Worm (Caenorhabditis elegans): Measurements from ENCODE around the gene Y37E11B.7.
A peak's percentile ranks its signal among the peaks of the same experiment; 100 is the strongest.

The Y37E11B.7 gene

DNA sequence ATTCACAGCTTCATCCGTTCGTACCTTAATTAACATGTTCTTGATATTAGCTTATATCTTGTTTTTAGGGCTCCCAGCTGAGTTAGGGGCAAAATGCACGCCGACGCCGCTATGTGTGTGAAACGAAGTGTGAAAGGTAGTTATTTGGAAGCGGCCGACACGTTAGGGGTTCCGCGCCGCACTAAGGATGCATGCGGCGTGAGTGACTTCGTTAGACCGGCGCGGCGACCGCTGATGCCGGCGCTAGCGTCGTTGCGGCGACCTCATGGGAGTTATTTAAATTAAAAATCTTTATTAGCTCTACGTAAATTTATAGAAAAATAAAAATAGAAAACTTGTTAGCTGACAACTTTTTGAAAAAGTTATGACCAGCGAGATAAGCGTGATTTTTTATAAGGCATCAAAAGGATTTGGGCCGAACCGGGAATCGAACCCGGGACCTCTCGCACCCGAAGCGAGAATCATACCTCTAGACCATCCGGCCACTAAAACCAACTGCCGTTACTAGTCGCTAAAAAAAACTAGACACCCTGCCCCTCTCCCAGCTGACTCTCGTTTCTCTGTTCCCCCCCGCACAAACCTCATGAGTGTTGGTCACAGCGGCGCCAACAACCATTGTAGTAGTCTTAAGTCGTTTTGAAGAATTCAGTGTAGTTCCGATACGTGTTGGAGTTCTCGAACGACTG lies 48.0 kb downstream of the Y37E11B.7 start (continued):
- TF ChIP-seq hlh-15 (tag; optimal IDR thresholded peaks at IDR 0.05): no peak
- TF ChIP-seq syd-9 (tag; optimal IDR thresholded peaks at IDR 0.05): no peak
- no peak for TF ChIP-seq F13H6.1 (tag; optimal IDR thresholded peaks at IDR 0.05)
- 0 out of 2 replicates have a peak, but pooled peaks have one; percentile 32 for TF ChIP-seq ceh-45 (GFP tag; IDR thresholded peaks at IDR 0.05)
- peak; percentile 52 for TF ChIP-seq C38D4.7 (GFP tag; optimal IDR thresholded peaks at IDR 0.05)
- TF ChIP-seq ceh-24 (tag; optimal IDR thresholded peaks at IDR 0.05): no peak
- peak; percentile 39 for TF ChIP-seq K09A11.1 (tag; optimal IDR thresholded peaks at IDR 0.05; ENCODE audit: insufficient read depth)
- TF ChIP-seq nhr-11 (tag; optimal IDR thresholded peaks at IDR 0.05): no peak
- TF ChIP-seq elt-4 (tag; optimal IDR thresholded peaks at IDR 0.05): no peak
- TF ChIP-seq pha-2 (tag; optimal IDR thresholded peaks at IDR 0.05): peak; percentile 2
- TF ChIP-seq ceh-22 (tag; optimal IDR thresholded peaks at IDR 0.05): no peak
- no peak for TF ChIP-seq tbx-7 (tag; optimal IDR thresholded peaks at IDR 0.05)
- no peak for TF ChIP-seq hlh-6 (tag; optimal IDR thresholded peaks at IDR 0.05)
- peak; percentile 26 for TF ChIP-seq pqm-1 (tag; optimal IDR thresholded peaks at IDR 0.05)
- no peak for TF ChIP-seq ceh-2 (tag; optimal IDR thresholded peaks at IDR 0.05)
- TF ChIP-seq Y22D7AL.16 (tag; optimal IDR thresholded peaks at IDR 0.05): peak; percentile 44
- no peak for TF ChIP-seq unc-55 (GFP tag; optimal IDR thresholded peaks at IDR 0.05)
- peak; percentile 38 for TF ChIP-seq ztf-16 (tag; optimal IDR thresholded peaks at IDR 0.05)
- peak; percentile 46 for TF ChIP-seq odd-2 (tag; optimal IDR thresholded peaks at IDR 0.05)
- TF ChIP-seq gmeb-2 (tag; optimal IDR thresholded peaks at IDR 0.05): peak; percentile 37
- peak; percentile 22 for TF ChIP-seq ceh-14 (tag; optimal IDR thresholded peaks at IDR 0.05)
- TF ChIP-seq ceh-31 (tag; optimal IDR thresholded peaks at IDR 0.05): no peak
- peak; percentile 28 for TF ChIP-seq C08G9.2 (tag; optimal IDR thresholded peaks at IDR 0.05)
- no peak for TF ChIP-seq pag-3 (tag; optimal IDR thresholded peaks at IDR 0.05; ENCODE audit: borderline replicate concordance)
- TF ChIP-seq dve-1 (tag; optimal IDR thresholded peaks at IDR 0.05): no peak
- peak; percentile 28 for TF ChIP-seq ceh-34 (tag; optimal IDR thresholded peaks at IDR 0.05)
- TF ChIP-seq nhr-232 (tag; optimal IDR thresholded peaks at IDR 0.05): peak; percentile 63
- peak; percentile 36 for TF ChIP-seq elt-2 (tag; optimal IDR thresholded peaks at IDR 0.05)
- peak; percentile 20 for TF ChIP-seq K02D7.2 (tag; optimal IDR thresholded peaks at IDR 0.05)
- TF ChIP-seq fkh-6 (tag; optimal IDR thresholded peaks at IDR 0.05): peak; percentile 36
- TF ChIP-seq ceh-19 (GFP tag; optimal IDR thresholded peaks at IDR 0.05): no peak
